Worm (Caenorhabditis elegans): Measurements from ENCODE around the gene trh-1.

Gene trh-1

ce11 chrIV:17331100-17331577, 37.3 kb upstream of the trh-1 start, which contains the start of gene C49C3.6 (continued):
- TF ChIP-seq dpl-1 (GFP tag; optimal IDR thresholded peaks at IDR 0.05) (peak in 2 of 3 experiments; percentile 19 to 34), lin-15B (tag; optimal IDR thresholded peaks at IDR 0.05) (peak; percentile 7), lsy-2 (tag; optimal IDR thresholded peaks at IDR 0.05) (peak; percentile 6 to 56), ztf-4 (tag; optimal IDR thresholded peaks at IDR 0.05) (no peak), pag-3 (tag; optimal IDR thresholded peaks at IDR 0.05; ENCODE audit: borderline replicate concordance, insufficient read depth) (no peak), hlh-4 (tag; optimal IDR thresholded peaks at IDR 0.05) (no peak), mep-1 (tag; optimal IDR thresholded peaks at IDR 0.05) (peak; percentile 37), C16A3.4 (tag; optimal IDR thresholded peaks at IDR 0.05) (no peak), nhr-11 (tag; optimal IDR thresholded peaks at IDR 0.05) (no peak), nhr-77 (tag; optimal IDR thresholded peaks at IDR 0.05) (no peak), lin-35 (GFP tag; optimal IDR thresholded peaks at IDR 0.05) (peak in 1 of 2 experiments; percentile 27), nhr-28 (tag; optimal IDR thresholded peaks at IDR 0.05) (no peak), snu-23 (GFP tag; optimal IDR thresholded peaks at IDR 0.05) (peak; percentile 24), mef-2 (tag; optimal IDR thresholded peaks at IDR 0.05) (no peak)

ce11 chrIV:17332261-17332660, 36.1 kb upstream of the trh-1 start, which contains the start of gene C49C3.7:
C49C3.7 (plus strand) TSS chrIV:17332561.
- TF ChIP-seq nhr-28 (tag; optimal IDR thresholded peaks at IDR 0.05): no peak
- TF ChIP-seq nhr-76 (tag; optimal IDR thresholded peaks at IDR 0.05): no peak
- no peak for TF ChIP-seq ces-1 (GFP tag; optimal IDR thresholded peaks at IDR 0.05)
- TF ChIP-seq sptf-1 (tag; optimal IDR thresholded peaks at IDR 0.05): no peak
- no peak for TF ChIP-seq pqm-1 (tag; optimal IDR thresholded peaks at IDR 0.05)
- no peak for TF ChIP-seq ceh-82 (tag; optimal IDR thresholded peaks at IDR 0.05)
- TF ChIP-seq pag-3 (tag; optimal IDR thresholded peaks at IDR 0.05; ENCODE audit: borderline replicate concordance, insufficient read depth): no peak
- TF ChIP-seq mep-1 (tag; optimal IDR thresholded peaks at IDR 0.05): no peak
- no peak for TF ChIP-seq pax-3 (tag; optimal IDR thresholded peaks at IDR 0.05)
- TF ChIP-seq egl-13 (tag; optimal IDR thresholded peaks at IDR 0.05): no peak
- TF ChIP-seq unc-30 (tag; optimal IDR thresholded peaks at IDR 0.05): no peak
- TF ChIP-seq sup-37 (GFP tag; optimal IDR thresholded peaks at IDR 0.05): no peak
- TF ChIP-seq efl-3 (GFP tag; optimal IDR thresholded peaks at IDR 0.05): no peak
- TF ChIP-seq aly-2 (tag; optimal IDR thresholded peaks at IDR 0.05): no peak
- TF ChIP-seq isw-1 (GFP tag; IDR thresholded peaks at IDR 0.05): no peak
- TF ChIP-seq hlh-4 (tag; optimal IDR thresholded peaks at IDR 0.05): no peak
- TF ChIP-seq unc-130 (tag; optimal IDR thresholded peaks at IDR 0.05): no peak

ce11 chrIV:17333542-17334281, 34.7 kb upstream of the trh-1 start, which contains the start of gene C49C3.15:
C49C3.15 (plus strand) TSS chrIV:17334231.
- TF ChIP-seq lsy-2 (tag; optimal IDR thresholded peaks at IDR 0.05): peak in 1 of 2 experiments; percentile 47
- TF ChIP-seq dpl-1 (GFP tag; optimal IDR thresholded peaks at IDR 0.05): peak in 1 of 3 experiments; percentile 21
- no peak for TF ChIP-seq unc-86 (tag; optimal IDR thresholded peaks at IDR 0.05)
- no peak for TF ChIP-seq vab-15 (tag; optimal IDR thresholded peaks at IDR 0.05)
- TF ChIP-seq fkh-8 (tag; optimal IDR thresholded peaks at IDR 0.05): no peak
- peak in 1 of 2 experiments; percentile 51 for TF ChIP-seq lin-35 (GFP tag; optimal IDR thresholded peaks at IDR 0.05)
- TF ChIP-seq mep-1 (tag; optimal IDR thresholded peaks at IDR 0.05): peak; percentile 48
- no peak for TF ChIP-seq sox-4 (tag; optimal IDR thresholded peaks at IDR 0.05)
- TF ChIP-seq snu-23 (GFP tag; optimal IDR thresholded peaks at IDR 0.05): peak; percentile 30
- TF ChIP-seq lin-14 (GFP tag; optimal IDR thresholded peaks at IDR 0.05): peak; percentile 63
- peak; percentile 15 to 42 for TF ChIP-seq efl-1 (optimal IDR thresholded peaks at IDR 0.05)
- peak; percentile 12 to 86 for TF ChIP-seq efl-1 (GFP tag; optimal IDR thresholded peaks at IDR 0.05 in 1 of 2)
- TF ChIP-seq mdl-1 (tag; optimal IDR thresholded peaks at IDR 0.05): peak in 1 of 2 experiments; percentile 22
- peak; percentile 16 for TF ChIP-seq nhr-71 (tag; optimal IDR thresholded peaks at IDR 0.05)
- TF ChIP-seq rnt-1 (tag; optimal IDR thresholded peaks at IDR 0.05): peak; percentile 14
